Worm (Caenorhabditis elegans) whole organism, early embryonic: ENCODE measurements around the gene fut-6.

ENCODE experiments used
- B0310.2 ChIP-seq: sonication (generic microtip); optimal IDR thresholded peaks from 2 replicates; lab custom pipeline; 2016; ENCODE audit warnings: mild to moderate bottlenecking, missing genetic modification characterization, missing compliant biosample characterization
- F13C5.2 ChIP-seq: sonication (generic microtip); optimal IDR thresholded peaks from 2 replicates; lab custom pipeline; 2017; ENCODE audit warnings: mild to moderate bottlenecking, missing genetic modification characterization, inconsistent platforms, missing compliant biosample characterization
- aly-1 ChIP-seq: sonication (generic microtip); optimal IDR thresholded peaks from 2 replicates; lab custom pipeline; 2016; ENCODE audit warnings: missing genetic modification characterization, missing compliant biosample characterization
- ama-1 ChIP-seq: fragments of 150-350 bp; optimal IDR thresholded peaks from 2 replicates; lab custom pipeline; 2014
- ceh-13 ChIP-seq: fragments of 200-800 bp; sonication (Bioruptor generic); optimal IDR thresholded peaks from 2 replicates; lab custom pipeline; 2018; ENCODE audit warnings: mild to moderate bottlenecking, missing genetic modification characterization, missing compliant biosample characterization
- ceh-36 ChIP-seq: sonication (generic microtip); optimal IDR thresholded peaks from 2 replicates; lab custom pipeline; 2016; ENCODE audit warnings: missing genetic modification characterization, inconsistent platforms, missing compliant biosample characterization
- ets-7 ChIP-seq: sonication (generic microtip); optimal IDR thresholded peaks from 2 replicates; lab custom pipeline; 2016; ENCODE audit warnings: missing genotype, missing genetic modification characterization, missing compliant biosample characterization
- flt-1 ChIP-seq: fragments of 200-800 bp; sonication (Bioruptor generic); IDR thresholded peaks from 2 replicates; pipeline ENCODE4 v1.3.6; 2022; ENCODE audit warnings: missing genetic modification characterization, missing compliant biosample characterization
- hmbx-1 ChIP-seq: sonication (generic microtip); optimal IDR thresholded peaks from 2 replicates; lab custom pipeline; 2016; ENCODE audit warnings: mild to moderate bottlenecking, missing genetic modification characterization, missing compliant biosample characterization
- hmg-4 ChIP-seq: fragments of 200-800 bp; sonication (Bioruptor generic); optimal IDR thresholded peaks from 2 replicates; lab custom pipeline; 2018; ENCODE audit warnings: mild to moderate bottlenecking, missing genetic modification characterization, missing compliant biosample characterization
- hnd-1 ChIP-seq: sonication (generic microtip); optimal IDR thresholded peaks from 2 replicates; lab custom pipeline; 2016; ENCODE audit warnings: missing genetic modification characterization, missing compliant biosample characterization
- pes-1 ChIP-seq: fragments of 200-800 bp; sonication (Bioruptor generic); IDR thresholded peaks from 2 replicates; pipeline ENCODE4 v1.3.6; 2022; ENCODE audit warnings: missing genetic modification reagents, missing genetic modification characterization, missing compliant biosample characterization
- scrt-1 ChIP-seq: fragments of 200-800 bp; sonication (Bioruptor generic); IDR thresholded peaks from 2 replicates; pipeline ENCODE4 v1.3.6; 2022; ENCODE audit warnings: missing genetic modification characterization, missing compliant biosample characterization
- sea-1 ChIP-seq: fragments of 200-800 bp; sonication (Bioruptor generic); conservative IDR thresholded peaks from 2 replicates; pipeline ENCODE4 v1.3.6; 2022; ENCODE audit warnings: missing genetic modification characterization, missing compliant biosample characterization
- tbx-11 ChIP-seq: fragments of 200-800 bp; sonication (Bioruptor generic); IDR thresholded peaks from 2 replicates; pipeline ENCODE4 v1.3.6; 2022; ENCODE audit warnings: missing genetic modification characterization, missing compliant biosample characterization
- tbx-37 ChIP-seq: fragments of 200-800 bp; sonication (Bioruptor generic); conservative IDR thresholded peaks from 2 replicates; pipeline ENCODE4 v1.3.6; 2022; ENCODE audit warnings: missing genetic modification reagents, missing genetic modification characterization, missing compliant biosample characterization
- tra-4 ChIP-seq: sonication (generic microtip); optimal IDR thresholded peaks from 2 replicates; lab custom pipeline; 2017; ENCODE audit warnings: missing genetic modification characterization, missing compliant biosample characterization

Gene fut-6

ce11 chrII:4658245-4658644 lies 2.5 kb upstream of the fut-6 start:
- TF ChIP-seq tra-4 (tag; lab: Kevin White, UChicago) (no peak), ceh-13 (no peak), hmg-4 (GFP tag; lab: Kevin White, UChicago) (no peak), hnd-1 (tag; lab: Kevin White, UChicago) (no peak), ets-7 (tag; lab: Kevin White, UChicago) (no peak), scrt-1 (GFP tag; lab: Robert Waterston, UW) (no peak), F13C5.2 (tag; lab: Kevin White, UChicago) (no peak), tbx-11 (GFP tag; lab: Robert Waterston, UW) (no peak), tbx-37 (GFP tag; lab: Robert Waterston, UW) (no peak), hmbx-1 (no peak), ama-1 (no peak)

ce11 chrII:4657370-4657769 lies 1.6 kb upstream of the fut-6 start:
- TF ChIP-seq tra-4 (tag; lab: Kevin White, UChicago) (no peak), aly-1 (no peak), hmg-4 (GFP tag; lab: Kevin White, UChicago) (no peak), ets-7 (tag; lab: Kevin White, UChicago) (no peak), ceh-13 (no peak), B0310.2 (tag; lab: Kevin White, UChicago) (no peak)

ce11 chrII:4650072-4650471 lies 5.7 kb downstream of the fut-6 start:
- TF ChIP-seq hnd-1 (tag; lab: Kevin White, UChicago) (no peak), hmbx-1 (no peak), sea-1 (no peak), ceh-13 (no peak), hmg-4 (GFP tag; lab: Kevin White, UChicago) (no peak), aly-1 (no peak), F13C5.2 (tag; lab: Kevin White, UChicago) (no peak)

ce11 chrII:4648785-4649184 lies 6.9 kb downstream of the fut-6 start, which contains the start of gene lgc-27:
lgc-27 (plus strand) TSS chrII:4649085.
- no peak for TF ChIP-seq tbx-11 (GFP tag; lab: Robert Waterston, UW)
- no peak for TF ChIP-seq hnd-1 (tag; lab: Kevin White, UChicago)
- TF ChIP-seq ets-7 (tag; lab: Kevin White, UChicago): no peak
- no peak for TF ChIP-seq ama-1
- no peak for TF ChIP-seq F13C5.2 (tag; lab: Kevin White, UChicago)
- TF ChIP-seq ceh-36 (tag; lab: Kevin White, UChicago): no peak
- no peak for TF ChIP-seq scrt-1 (GFP tag; lab: Robert Waterston, UW)
- no peak for TF ChIP-seq pes-1 (GFP tag; lab: Robert Waterston, UW)
- no peak for TF ChIP-seq hmg-4 (GFP tag; lab: Kevin White, UChicago)
- TF ChIP-seq tra-4 (tag; lab: Kevin White, UChicago): no peak
- no peak for TF ChIP-seq sea-1
- TF ChIP-seq hmbx-1: no peak
- TF ChIP-seq aly-1: no peak
- no peak for TF ChIP-seq ceh-13
- TF ChIP-seq flt-1 (GFP tag; lab: Robert Waterston, UW): no peak
- no peak for TF ChIP-seq B0310.2 (tag; lab: Kevin White, UChicago)

ce11 chrII:4640748-4641147 lies 15.0 kb downstream of the fut-6 start:
- TF ChIP-seq hnd-1 (tag; lab: Kevin White, UChicago) (no peak), tbx-11 (GFP tag; lab: Robert Waterston, UW) (no peak), ceh-36 (tag; lab: Kevin White, UChicago) (no peak), scrt-1 (GFP tag; lab: Robert Waterston, UW) (no peak), ets-7 (tag; lab: Kevin White, UChicago) (no peak), tbx-37 (GFP tag; lab: Robert Waterston, UW) (no peak), ceh-13 (no peak), ama-1 (no peak), hmbx-1 (no peak), F13C5.2 (tag; lab: Kevin White, UChicago) (no peak), flt-1 (GFP tag; lab: Robert Waterston, UW) (no peak), pes-1 (GFP tag; lab: Robert Waterston, UW) (no peak), B0310.2 (tag; lab: Kevin White, UChicago) (no peak), tra-4 (tag; lab: Kevin White, UChicago) (no peak), hmg-4 (GFP tag; lab: Kevin White, UChicago) (no peak), aly-1 (no peak), sea-1 (no peak)

ce11 chrII:4638891-4639290 lies 16.8 kb downstream of the fut-6 start:
- TF ChIP-seq scrt-1 (GFP tag; lab: Robert Waterston, UW) (no peak), hmg-4 (GFP tag; lab: Kevin White, UChicago) (no peak), hmbx-1 (no peak), hnd-1 (tag; lab: Kevin White, UChicago) (no peak), ets-7 (tag; lab: Kevin White, UChicago) (no peak), ceh-36 (tag; lab: Kevin White, UChicago) (no peak), sea-1 (no peak), ceh-13 (no peak)

- TF ChIP-seq aly-1: no peak
- TF ChIP-seq hmbx-1: no peak
- TF ChIP-seq pes-1 (GFP tag; lab: Robert Waterston, UW): no peak
- TF ChIP-seq ceh-13: no peak
- TF ChIP-seq hnd-1 (tag; lab: Kevin White, UChicago): no peak
- TF ChIP-seq B0310.2 (tag; lab: Kevin White, UChicago): no peak
- no peak for TF ChIP-seq scrt-1 (GFP tag; lab: Robert Waterston, UW)
- TF ChIP-seq tra-4 (tag; lab: Kevin White, UChicago): no peak
- TF ChIP-seq flt-1 (GFP tag; lab: Robert Waterston, UW): no peak
- no peak for TF ChIP-seq ama-1
- TF ChIP-seq sea-1: no peak
- no peak for TF ChIP-seq tbx-37 (GFP tag; lab: Robert Waterston, UW)
Observed at ce11 chrII:4638241-4638640, 17.5 kb downstream of the fut-6 start, which contains the start of gene che-10. che-10 (minus strand) TSS chrII:4638341.

- no peak for TF ChIP-seq hnd-1 (tag; lab: Kevin White, UChicago)
- no peak for TF ChIP-seq ets-7 (tag; lab: Kevin White, UChicago)
- no peak for TF ChIP-seq ceh-13
- no peak for TF ChIP-seq pes-1 (GFP tag; lab: Robert Waterston, UW)
Observed at ce11 chrII:4631479-4631878, 24.3 kb downstream of the fut-6 start.
